Fruit fly (Drosophila melanogaster) whole organism, embryonic: ENCODE data around the gene CG13067.

Experiments used
- Abd-B ChIP-seq: fragments of 200-800 bp; sonication (Bioruptor generic); optimal IDR thresholded peaks from 2 replicates; lab custom pipeline; 2018; ENCODE audit warnings: missing biosample characterization, mild to moderate bottlenecking, missing genetic modification characterization, moderate library complexity
- Aef1 ChIP-seq: fragments of 200-800 bp; sonication (Bioruptor generic); IDR thresholded peaks from 3 replicates; pipeline ENCODE4 v1.3.6; 2022; ENCODE audit warnings: missing biosample characterization, missing genetic modification characterization
- Atf3 ChIP-seq: fragments of 200-800 bp; sonication (Bioruptor generic); optimal IDR thresholded peaks from 3 replicates; lab custom pipeline; 2016; ENCODE audit warnings: missing biosample characterization, missing genetic modification characterization
- Awh ChIP-seq: fragments of 200-800 bp; sonication (Bioruptor generic); IDR thresholded peaks from 2 replicates; pipeline ENCODE4, ENCODE4 v1.3.6; 2022; ENCODE audit warnings: missing biosample characterization, missing genetic modification characterization
- CG10209 ChIP-seq: fragments of 200-800 bp; sonication (Bioruptor generic); optimal IDR thresholded peaks from 3 replicates; lab custom pipeline; 2017; ENCODE audit warnings: missing biosample characterization, mild to moderate bottlenecking, missing genetic modification characterization, missing genetic modification reagents
- CG10543 ChIP-seq: fragments of 200-800 bp; sonication (Bioruptor generic); optimal IDR thresholded peaks from 3 replicates; lab custom pipeline; 2017; ENCODE audit warnings: missing biosample characterization, mild to moderate bottlenecking, missing genetic modification characterization, moderate library complexity
- CG1233 ChIP-seq: fragments of 200-800 bp; sonication (Bioruptor generic); optimal IDR thresholded peaks from 4 replicates; lab custom pipeline; 2018; ENCODE audit warnings: missing biosample characterization, mild to moderate bottlenecking, missing genetic modification characterization
- CG12659 ChIP-seq: fragments of 200-800 bp; sonication (Bioruptor generic); optimal IDR thresholded peaks from 3 replicates; lab custom pipeline; 2017; ENCODE audit warnings: mild to moderate bottlenecking, missing biosample characterization, missing genetic modification reagents, missing genetic modification characterization
- CG14014 ChIP-seq: fragments of 200-800 bp; sonication (Bioruptor generic); IDR thresholded peaks from 2 replicates; pipeline ENCODE4 v1.3.6; 2022; ENCODE audit warnings: missing biosample characterization, missing genetic modification characterization
- CG14441 ChIP-seq: fragments of 200-800 bp; sonication (Bioruptor generic); IDR thresholded peaks from 2 replicates; pipeline ENCODE4 v1.3.6; 2022; ENCODE audit warnings: missing biosample characterization, missing genetic modification characterization
- CG15269 ChIP-seq: fragments of 200-800 bp; sonication (Bioruptor generic); optimal IDR thresholded peaks from 2 replicates; lab custom pipeline; 2018; ENCODE audit warnings: missing biosample characterization, mild to moderate bottlenecking, missing genetic modification characterization, moderate library complexity
- CG17829 ChIP-seq: fragments of 200-800 bp; optimal IDR thresholded peaks from 2 replicates; lab custom pipeline; 2019; ENCODE audit warnings: missing biosample characterization, mild to moderate bottlenecking, missing genetic modification characterization, moderate library complexity
- CG18619 ChIP-seq: fragments of 200-800 bp; sonication (Bioruptor generic); optimal IDR thresholded peaks from 3 replicates; lab custom pipeline; 2017; ENCODE audit warnings: missing biosample characterization, mild to moderate bottlenecking, missing genetic modification characterization
- CG2678 ChIP-seq: fragments of 200-800 bp; sonication (Bioruptor generic); optimal IDR thresholded peaks from 3 replicates; lab custom pipeline; 2019; ENCODE audit warnings: missing biosample characterization, mild to moderate bottlenecking, missing genetic modification characterization, moderate library complexity
- CG43689 ChIP-seq: fragments of 200-800 bp; sonication (Bioruptor generic); IDR thresholded peaks from 2 replicates; pipeline ENCODE4 v1.3.6; 2022; ENCODE audit warnings: missing biosample characterization, missing genetic modification characterization
- CG8089 ChIP-seq: fragments of 200-800 bp; sonication (Bioruptor generic); optimal IDR thresholded peaks from 3 replicates; lab custom pipeline; 2016; ENCODE audit warnings: missing biosample characterization, missing genetic modification characterization
- Chrac-16 ChIP-seq: fragments of 200-800 bp; sonication (Bioruptor generic); optimal IDR thresholded peaks from 3 replicates; lab custom pipeline; 2016; ENCODE audit warnings: missing biosample characterization, missing genetic modification characterization
- D19B ChIP-seq: fragments of 200-800 bp; sonication (Bioruptor generic); optimal IDR thresholded peaks from 2 replicates; lab custom pipeline; 2017; ENCODE audit warnings: missing biosample characterization, mild to moderate bottlenecking, missing genetic modification characterization
- Dek ChIP-seq: fragments of 200-800 bp; sonication (Bioruptor generic); optimal IDR thresholded peaks from 3 replicates; lab custom pipeline; 2019; ENCODE audit warnings: missing biosample characterization, mild to moderate bottlenecking, missing genetic modification characterization, moderate library complexity
- Drgx ChIP-seq: fragments of 200-800 bp; sonication (Bioruptor generic); IDR thresholded peaks from 2 replicates; pipeline ENCODE4 v1.3.6; 2022; ENCODE audit warnings: missing biosample characterization, missing genetic modification characterization
- Ets97D ChIP-seq: fragments of 200-800 bp; sonication (Bioruptor generic); optimal IDR thresholded peaks from 3 replicates; lab custom pipeline; 2016; ENCODE audit warnings: missing biosample characterization, missing genetic modification characterization
- HmgZ ChIP-seq: fragments of 200-800 bp; sonication (Bioruptor generic); optimal IDR thresholded peaks from 2 replicates; lab custom pipeline; 2018; ENCODE audit warnings: missing biosample characterization, mild to moderate bottlenecking, missing genetic modification characterization
- NK7.1 ChIP-seq: fragments of 200-800 bp; sonication (Bioruptor generic); optimal IDR thresholded peaks from 3 replicates; lab custom pipeline; 2016; ENCODE audit warnings: missing biosample characterization, missing genetic modification characterization
- PHDP ChIP-seq: fragments of 200-800 bp; sonication (Bioruptor generic); optimal IDR thresholded peaks from 3 replicates; lab custom pipeline; 2018; ENCODE audit warnings: missing biosample characterization, mild to moderate bottlenecking, missing genetic modification characterization, moderate library complexity
- Six4 ChIP-seq: fragments of 200-800 bp; sonication (Bioruptor generic); optimal IDR thresholded peaks from 2 replicates; lab custom pipeline; 2016; ENCODE audit warnings: missing biosample characterization, missing genetic modification characterization
- Ssrp ChIP-seq: fragments of 200-800 bp; sonication (Bioruptor generic); optimal IDR thresholded peaks from 2 replicates; lab custom pipeline; 2018; ENCODE audit warnings: missing biosample characterization, mild to moderate bottlenecking, missing genetic modification characterization, moderate library complexity
- Vsx1 ChIP-seq: fragments of 200-800 bp; sonication (Bioruptor generic); optimal IDR thresholded peaks from 2 replicates; lab custom pipeline; 2017; ENCODE audit warnings: missing biosample characterization, mild to moderate bottlenecking, missing genetic modification characterization, missing genetic modification reagents
- amos ChIP-seq: fragments of 200-800 bp; sonication (Bioruptor generic); IDR thresholded peaks from 2 replicates; pipeline ENCODE4 v1.3.6; 2022; ENCODE audit warnings: missing biosample characterization, missing genetic modification characterization; ENCODE audit not compliant: partially characterized antibody
- ato ChIP-seq: fragments of 200-800 bp; sonication (Bioruptor generic); IDR thresholded peaks from 2 replicates; pipeline ENCODE4 v1.3.6; 2022; ENCODE audit warnings: missing biosample characterization, missing genetic modification characterization; ENCODE audit not compliant: partially characterized antibody
- bigmax ChIP-seq: fragments of 200-800 bp; sonication (Bioruptor generic); optimal IDR thresholded peaks from 2 replicates; lab custom pipeline; 2018; ENCODE audit warnings: missing biosample characterization, mild to moderate bottlenecking, missing genetic modification characterization
- cg ChIP-seq: fragments of 200-800 bp; sonication (Bioruptor generic); optimal IDR thresholded peaks from 3 replicates; lab custom pipeline; 2019; ENCODE audit warnings: missing biosample characterization, mild to moderate bottlenecking, missing genetic modification characterization, moderate library complexity
- corto ChIP-seq: fragments of 200-800 bp; sonication (Bioruptor generic); optimal IDR thresholded peaks from 2 replicates; lab custom pipeline; 2016; ENCODE audit warnings: missing biosample characterization, mild to moderate bottlenecking, missing genetic modification characterization, moderate library complexity
- ftz-f1 ChIP-seq: fragments of 200-800 bp; sonication (Bioruptor generic); optimal IDR thresholded peaks from 2 replicates; lab custom pipeline; 2016; ENCODE audit warnings: missing biosample characterization, missing genetic modification characterization
- h ChIP-seq: fragments of >200 bp; optimal IDR thresholded peaks from 2 replicates; lab custom pipeline; 2017
- lilli ChIP-seq: fragments of 200-800 bp; sonication (Bioruptor generic); optimal IDR thresholded peaks from 3 replicates; lab custom pipeline; 2016; ENCODE audit warnings: missing biosample characterization, missing genetic modification characterization
- otp ChIP-seq: fragments of 200-800 bp; sonication (Bioruptor generic); IDR thresholded peaks from 3 replicates; pipeline ENCODE4, ENCODE4 v1.3.6; 2022; ENCODE audit warnings: missing biosample characterization, missing genetic modification characterization
- pan ChIP-seq, 4 experiments: fragments of >200 bp in 3 of 4; fragments of 200-800 bp in 1 of 4; sonication (Bioruptor generic) in 1 of 4; optimal IDR thresholded peaks in 3 of 4; IDR thresholded peaks in 1 of 4; 2 replicates each; pipeline versions ENCODE4 v1.3.6 to Lab custom; 2017 to 2022; ENCODE audit warnings: missing biosample characterization in 2 of 4, missing genetic modification characterization in 2 of 4, mixed read lengths in 1 of 4
- peb ChIP-seq: fragments of 200-800 bp; sonication (Bioruptor generic); IDR thresholded peaks from 2 replicates; pipeline ENCODE4 v1.3.6; 2022; ENCODE audit warnings: missing biosample characterization, missing genetic modification characterization
- pfk ChIP-seq: fragments of 200-800 bp; sonication (Bioruptor generic); optimal IDR thresholded peaks from 2 replicates; lab custom pipeline; 2018; ENCODE audit warnings: missing biosample characterization, mild to moderate bottlenecking, missing genetic modification characterization, moderate library complexity
- sens-2 ChIP-seq: fragments of 200-800 bp; sonication (Bioruptor generic); IDR thresholded peaks from 2 replicates; pipeline ENCODE4 v1.3.6; 2022; ENCODE audit warnings: missing biosample characterization, missing genetic modification characterization
- so ChIP-seq: fragments of 200-800 bp; sonication (Bioruptor generic); IDR thresholded peaks from 3 replicates; pipeline ENCODE4 v1.3.6; 2022; ENCODE audit warnings: missing biosample characterization, missing genetic modification characterization
- sqz ChIP-seq: fragments of 200-800 bp; sonication (Bioruptor generic); optimal IDR thresholded peaks from 3 replicates; lab custom pipeline; 2018; ENCODE audit warnings: missing biosample characterization, mild to moderate bottlenecking, missing genetic modification characterization
- sr ChIP-seq: fragments of 200-800 bp; sonication (Bioruptor generic); IDR thresholded peaks from 3 replicates; pipeline ENCODE4 v1.3.6; 2022; ENCODE audit warnings: missing biosample characterization, missing genetic modification characterization
- tap ChIP-seq: fragments of 200-800 bp; optimal IDR thresholded peaks from 3 replicates; lab custom pipeline; 2019; ENCODE audit warnings: missing biosample characterization, mild to moderate bottlenecking, missing genetic modification characterization, moderate library complexity
- tin ChIP-seq: fragments of 200-800 bp; sonication (Bioruptor generic); optimal IDR thresholded peaks from 3 replicates; lab custom pipeline; 2016; ENCODE audit warnings: missing biosample characterization, missing genetic modification characterization
- tio ChIP-seq: fragments of 200-800 bp; sonication (Bioruptor generic); optimal IDR thresholded peaks from 2 replicates; lab custom pipeline; 2017; ENCODE audit warnings: missing biosample characterization, missing genetic modification characterization, inconsistent platforms
- toy ChIP-seq: fragments of 200-800 bp; sonication (Bioruptor generic); IDR thresholded peaks from 2 replicates; pipeline ENCODE4 v1.3.6; 2022; ENCODE audit warnings: missing biosample characterization, missing genetic modification characterization
- wdn ChIP-seq: fragments of 200-800 bp; sonication (Bioruptor generic); IDR thresholded peaks from 2 replicates; pipeline ENCODE4 v1.3.6; 2022; ENCODE audit warnings: missing biosample characterization, missing genetic modification characterization
- wor ChIP-seq: fragments of 200-800 bp; sonication (Bioruptor generic); IDR thresholded peaks from 2 replicates; pipeline ENCODE4 v1.3.6; 2022; ENCODE audit warnings: missing biosample characterization, missing genetic modification characterization
- zf30C ChIP-seq: fragments of 200-800 bp; sonication (Bioruptor generic); optimal IDR thresholded peaks from 3 replicates; lab custom pipeline; 2018; ENCODE audit warnings: missing biosample characterization, mild to moderate bottlenecking, missing genetic modification characterization

Gene CG13067

DNA sequence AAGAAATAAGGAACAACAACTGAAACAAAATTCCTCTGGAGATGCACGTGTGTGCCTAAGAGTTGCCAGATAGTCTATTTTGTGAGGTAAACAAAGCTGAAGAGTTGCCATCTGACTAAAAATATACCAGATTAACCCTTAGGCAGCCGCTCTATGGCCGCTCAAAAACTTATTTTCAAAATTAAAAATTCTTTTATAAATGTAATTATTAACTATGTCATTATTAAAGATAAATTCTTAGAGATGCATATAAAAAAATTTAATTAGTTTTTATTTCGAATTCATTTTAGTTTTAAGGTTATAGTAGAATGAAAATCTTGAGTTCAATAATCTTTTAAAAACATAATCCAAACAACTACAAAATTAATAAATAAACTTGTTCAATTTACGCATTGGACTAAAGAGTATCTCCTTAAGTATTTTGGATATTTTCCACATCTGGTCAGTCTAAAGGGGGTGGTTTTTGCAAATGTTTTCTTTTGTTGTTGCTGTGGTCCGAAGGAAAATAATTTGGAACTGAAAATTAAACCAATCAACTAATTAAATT is 42.4 kb upstream of the CG13067 start, which contains the start of gene Tmx3 (continued):
- TF ChIP-seq peb (GFP tag; lab: Robert Waterston, UW) (peak; percentile 56), Dek (tag; lab: Kevin White, UChicago) (peak; percentile 92), CG10543 (GFP tag; lab: Kevin White, UChicago) (no peak), CG10209 (GFP tag; lab: Kevin White, UChicago) (peak; percentile 90), tap (tag; lab: Kevin White, UChicago) (peak; percentile 77), Aef1 (GFP tag; lab: Robert Waterston, UW) (peak; percentile 90), Drgx (peak; percentile 90), CG12659 (peak; percentile 92), bigmax (no peak), CG2678 (tag; lab: Kevin White, UChicago) (peak; percentile 92), pan (optimal IDR thresholded peaks at IDR 0.05; lab: Kevin White, UChicago) (no peak), pan (GFP tag; optimal IDR thresholded peaks at IDR 0.05 in 1 of 2, IDR thresholded peaks at IDR 0.05 in 1 of 2) (peak in 1 of 2 experiments; percentile 95), PHDP (tag; lab: Kevin White, UChicago) (peak; percentile 91), Abd-B (peak; percentile 90), HmgZ (peak; percentile 78), CG1233 (GFP tag; lab: Kevin White, UChicago) (peak; percentile 85), amos (no peak), D19B (GFP tag; lab: Kevin White, UChicago) (peak; percentile 67), Awh (GFP tag; lab: Robert Waterston, UW) (peak; percentile 88), Six4 (GFP tag; lab: Kevin White, UChicago) (peak; percentile 75), h (lab: Kevin White, UChicago) (no peak), sqz (GFP tag; lab: Kevin White, UChicago) (no peak), sr (GFP tag; lab: Robert Waterston, UW) (peak; percentile 32; the same call in 1 of the 3 replicates), Vsx1 (GFP tag; lab: Kevin White, UChicago) (no peak), CG17829 (tag; lab: Kevin White, UChicago) (peak; percentile 90), CG15269 (tag; lab: Kevin White, UChicago) (peak; percentile 90), tio (GFP tag; lab: Kevin White, UChicago) (peak; percentile 91), CG8089 (peak; percentile 35), zf30C (GFP tag; lab: Kevin White, UChicago) (no peak), ftz-f1 (GFP tag; lab: Kevin White, UChicago) (no peak), sens-2 (GFP tag; lab: Robert Waterston, UW) (peak; percentile 74), pfk (GFP tag; lab: Kevin White, UChicago) (no peak), NK7.1 (no peak), corto (GFP tag; lab: Kevin White, UChicago) (peak; percentile 62), ato (GFP tag; lab: Robert Waterston, UW) (no peak), otp (GFP tag; lab: Robert Waterston, UW) (peak; percentile 91), Ets97D (GFP tag; lab: Kevin White, UChicago) (peak; percentile 62), lilli (GFP tag; lab: Kevin White, UChicago) (peak; percentile 82), toy (GFP tag; lab: Robert Waterston, UW) (peak; percentile 72; the same call in 1 of the 2 replicates), CG14014 (GFP tag; lab: Robert Waterston, UW) (peak; percentile 92), Atf3 (peak; percentile 38), Ssrp (tag; lab: Kevin White, UChicago) (peak; percentile 92), CG18619 (GFP tag; lab: Kevin White, UChicago) (peak; percentile 84), cg (GFP tag; lab: Kevin White, UChicago) (no peak), Chrac-16 (peak; percentile 86), wor (peak; percentile 79), CG14441 (GFP tag; lab: Robert Waterston, UW) (peak; percentile 94), so (GFP tag; lab: Robert Waterston, UW) (peak; percentile 77; the same call in 2 of the 3 replicates), tin (GFP tag; lab: Kevin White, UChicago) (peak; percentile 71), wdn (peak; percentile 88), CG43689 (GFP tag; lab: Robert Waterston, UW) (peak; percentile 70; the same call in 1 of the 2 replicates)
